Worm (Caenorhabditis elegans): ENCODE data around the gene lgc-33.
A peak's percentile ranks its signal among the peaks of the same experiment; 100 is the strongest.

lgc-33 gene

DNA sequence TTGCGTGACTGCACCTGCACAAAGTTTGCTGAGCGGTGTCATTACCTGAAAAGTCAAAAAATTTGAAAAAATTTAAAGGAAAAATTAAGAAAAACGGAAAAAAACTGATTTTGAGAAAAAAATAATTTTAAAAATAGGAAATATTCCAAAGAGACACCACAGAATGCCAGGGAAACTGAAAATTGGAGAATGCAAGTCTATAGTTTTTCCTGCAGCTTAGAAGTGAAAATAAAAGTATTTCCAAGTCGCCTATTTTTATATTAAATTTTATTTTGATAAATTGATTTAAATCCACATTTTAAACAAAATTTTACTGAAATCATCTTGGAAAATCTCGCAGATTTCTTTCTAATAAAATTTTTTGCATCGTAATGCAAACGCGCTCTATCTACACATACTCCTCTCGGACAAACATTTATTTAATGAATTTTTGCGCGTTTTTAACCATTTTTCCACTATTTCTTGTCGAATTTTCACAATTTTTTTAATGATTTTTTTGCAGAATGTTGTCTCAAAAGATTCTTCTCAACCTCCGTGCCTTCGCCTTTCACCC, 48.7 kb upstream of the lgc-33 start, which contains the start of the genes F56B3.11 and ech-5 (continued):
- no peak for TF ChIP-seq hlh-13 (GFP tag; optimal IDR thresholded peaks at IDR 0.05)
- no peak for TF ChIP-seq pros-1 (tag; optimal IDR thresholded peaks at IDR 0.05)
- TF ChIP-seq pha-2 (tag; optimal IDR thresholded peaks at IDR 0.05), result peak; percentile 72
- peak; percentile 36 for TF ChIP-seq npax-4 (tag; optimal IDR thresholded peaks at IDR 0.05)
- no peak for TF ChIP-seq ceh-6 (GFP tag; optimal IDR thresholded peaks at IDR 0.05)
- peak; percentile 23 for TF ChIP-seq ceh-24 (tag; optimal IDR thresholded peaks at IDR 0.05)
- peak; percentile 83 for TF ChIP-seq rnt-1 (tag; optimal IDR thresholded peaks at IDR 0.05)
- peak; percentile 93 for TF ChIP-seq ceh-14 (tag; optimal IDR thresholded peaks at IDR 0.05)
- TF ChIP-seq unc-42 (tag; optimal IDR thresholded peaks at IDR 0.05), result peak; percentile 87
- no peak for TF ChIP-seq pax-1 (tag; optimal IDR thresholded peaks at IDR 0.05)
- TF ChIP-seq tbx-2 (tag; optimal IDR thresholded peaks at IDR 0.05), result peak; percentile 93
- no peak for TF ChIP-seq pat-9 (tag; optimal IDR thresholded peaks at IDR 0.05)
- TF ChIP-seq mec-3 (tag; optimal IDR thresholded peaks at IDR 0.05; ENCODE audit: borderline replicate concordance), result peak; percentile 59
- TF ChIP-seq pha-4 (tag; optimal IDR thresholded peaks at IDR 0.05), result no peak
- TF ChIP-seq dve-1 (tag; optimal IDR thresholded peaks at IDR 0.05), result no peak
- no peak for TF ChIP-seq ama-1 (optimal IDR thresholded peaks at IDR 0.05)
- peak; percentile 78 for TF ChIP-seq ceh-19 (GFP tag; optimal IDR thresholded peaks at IDR 0.05)
- peak; percentile 86 for TF ChIP-seq ets-4 (tag; optimal IDR thresholded peaks at IDR 0.05)
- TF ChIP-seq fax-1 (tag; optimal IDR thresholded peaks at IDR 0.05), result peak; percentile 93
- peak; percentile 76 for TF ChIP-seq pqm-1 (tag; optimal IDR thresholded peaks at IDR 0.05)
- no peak for TF ChIP-seq lin-11 (tag; optimal IDR thresholded peaks at IDR 0.05)
- no peak for TF ChIP-seq K02D7.2 (tag; optimal IDR thresholded peaks at IDR 0.05)
- peak; percentile 86 for TF ChIP-seq lim-6 (tag; optimal IDR thresholded peaks at IDR 0.05)
- TF ChIP-seq C38D4.7 (GFP tag; optimal IDR thresholded peaks at IDR 0.05), result peak; percentile 49
- TF ChIP-seq syd-9 (tag; optimal IDR thresholded peaks at IDR 0.05), result no peak
- TF ChIP-seq elt-4 (tag; optimal IDR thresholded peaks at IDR 0.05), result no peak
- TF ChIP-seq ceh-2 (tag; optimal IDR thresholded peaks at IDR 0.05), result peak; percentile 88
- peak; percentile 96 for TF ChIP-seq zip-5 (tag; optimal IDR thresholded peaks at IDR 0.05)
- no peak for TF ChIP-seq hlh-6 (tag; optimal IDR thresholded peaks at IDR 0.05)

DNA sequence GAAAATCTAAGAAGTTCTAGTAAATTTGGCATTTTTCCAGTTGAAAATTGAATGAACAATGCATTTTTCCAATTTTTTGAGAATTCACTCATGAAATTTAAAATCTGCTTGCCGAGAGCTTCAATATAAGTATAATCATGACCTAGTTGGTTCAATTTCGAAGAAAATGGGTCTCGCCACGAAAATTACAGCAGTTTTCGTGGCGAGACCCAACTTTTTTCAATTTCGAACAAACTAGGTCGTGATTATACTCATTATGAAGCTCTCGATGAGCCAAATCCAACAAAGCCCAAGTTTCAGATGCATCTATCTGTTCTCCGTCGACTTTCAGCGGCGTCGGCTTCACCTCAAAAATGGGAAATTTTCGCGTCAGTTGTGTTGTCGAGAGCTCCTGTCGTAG, 44.8 kb upstream of the lgc-33 start, which contains the start of gene mrpl-46:
Gene mrpl-46, plus strand, starts transcription at position 301 of the 400 bp plus-strand sequence.
- no peak for TF ChIP-seq elt-2 (tag; optimal IDR thresholded peaks at IDR 0.05)
- no peak for TF ChIP-seq ref-2 (tag; optimal IDR thresholded peaks at IDR 0.05)
- TF ChIP-seq ceh-34 (tag; optimal IDR thresholded peaks at IDR 0.05), result no peak
- TF ChIP-seq unc-3 (GFP tag; conservative IDR thresholded peaks at IDR 0.05), result no peak
- no peak for TF ChIP-seq unc-3 (tag; optimal IDR thresholded peaks at IDR 0.05)
- TF ChIP-seq pha-4 (tag; optimal IDR thresholded peaks at IDR 0.05), result no peak
- no peak for TF ChIP-seq odd-2 (tag; optimal IDR thresholded peaks at IDR 0.05)
- TF ChIP-seq gmeb-2 (tag; optimal IDR thresholded peaks at IDR 0.05), result no peak
- no peak for TF ChIP-seq lim-6 (tag; optimal IDR thresholded peaks at IDR 0.05)
- no peak for TF ChIP-seq F13H6.1 (tag; optimal IDR thresholded peaks at IDR 0.05)
- TF ChIP-seq C08G9.2 (tag; optimal IDR thresholded peaks at IDR 0.05), result no peak
- TF ChIP-seq ceh-48 (tag; optimal IDR thresholded peaks at IDR 0.05), result no peak
- TF ChIP-seq K02D7.2 (tag; optimal IDR thresholded peaks at IDR 0.05), result no peak
- no peak for TF ChIP-seq mec-3 (tag; optimal IDR thresholded peaks at IDR 0.05; ENCODE audit: borderline replicate concordance)
- no peak for TF ChIP-seq nhr-11 (tag; optimal IDR thresholded peaks at IDR 0.05)
- TF ChIP-seq tbx-2 (tag; optimal IDR thresholded peaks at IDR 0.05), result no peak
- TF ChIP-seq hlh-13 (GFP tag; optimal IDR thresholded peaks at IDR 0.05), result no peak
- TF ChIP-seq pqm-1 (tag; optimal IDR thresholded peaks at IDR 0.05), result no peak
- TF ChIP-seq hlh-6 (tag; optimal IDR thresholded peaks at IDR 0.05), result no peak
- no peak for TF ChIP-seq nhr-232 (tag; optimal IDR thresholded peaks at IDR 0.05)
